Fruit fly (Drosophila melanogaster) whole organism, embryonic: ENCODE measurements around the gene msn.

Experiments used
- Asciz ChIP-seq: fragments of 200-800 bp; sonication (Bioruptor generic); optimal IDR thresholded peaks from 2 replicates; lab custom pipeline; 2017; ENCODE audit warnings: missing biosample characterization, mild to moderate bottlenecking, missing genetic modification characterization, missing genetic modification reagents
- Awh ChIP-seq: fragments of 200-800 bp; sonication (Bioruptor generic); IDR thresholded peaks from 2 replicates; pipeline ENCODE4, ENCODE4 v1.3.6; 2022; ENCODE audit warnings: missing biosample characterization, missing genetic modification characterization
- CG10654 ChIP-seq: fragments of 200-800 bp; sonication (Bioruptor generic); optimal IDR thresholded peaks from 2 replicates; lab custom pipeline; 2016; ENCODE audit warnings: missing biosample characterization, missing genetic modification characterization
- CG11093 ChIP-seq: fragments of 200-800 bp; sonication (Bioruptor generic); IDR thresholded peaks from 3 replicates; pipeline ENCODE4 v1.3.6; 2022; ENCODE audit warnings: missing biosample characterization, missing genetic modification characterization
- CG14965 ChIP-seq: fragments of 200-800 bp; sonication (Bioruptor generic); optimal IDR thresholded peaks from 2 replicates; lab custom pipeline; 2016; ENCODE audit warnings: missing biosample characterization, missing genetic modification characterization, borderline replicate concordance
- CG17361 ChIP-seq: fragments of 200-800 bp; sonication (Bioruptor generic); IDR thresholded peaks from 3 replicates; pipeline ENCODE4 v1.3.6; 2022; ENCODE audit warnings: missing biosample characterization, missing genetic modification characterization
- CG17912 ChIP-seq: fragments of 200-800 bp; sonication (Bioruptor generic); optimal IDR thresholded peaks from 2 replicates; lab custom pipeline; 2018; ENCODE audit warnings: missing biosample characterization, mild to moderate bottlenecking, missing genetic modification characterization
- CG2199 ChIP-seq: fragments of 200-800 bp; sonication (Bioruptor generic); IDR thresholded peaks from 3 replicates; pipeline ENCODE4 v1.3.6; 2022; ENCODE audit warnings: missing biosample characterization, missing genetic modification characterization
- CG32532 ChIP-seq: fragments of 200-800 bp; sonication (Bioruptor generic); IDR thresholded peaks from 2 replicates; pipeline ENCODE4 v1.3.6; 2022; ENCODE audit warnings: missing biosample characterization, missing genetic modification characterization
- CG32772 ChIP-seq: fragments of 200-800 bp; sonication (Bioruptor generic); IDR thresholded peaks from 2 replicates; pipeline ENCODE4 v1.3.6; 2022; ENCODE audit warnings: missing biosample characterization, missing genetic modification characterization
- CG33557 ChIP-seq: fragments of 200-800 bp; sonication (Bioruptor generic); optimal IDR thresholded peaks from 2 replicates; lab custom pipeline; 2019; ENCODE audit warnings: missing biosample characterization, mild to moderate bottlenecking, missing genetic modification characterization, moderate library complexity
- CG3726 ChIP-seq: fragments of 200-800 bp; sonication (Bioruptor generic); IDR thresholded peaks from 3 replicates; pipeline ENCODE4, ENCODE4 v1.3.6; 2022; ENCODE audit warnings: missing biosample characterization, missing genetic modification characterization
- CG4328 ChIP-seq: fragments of 200-800 bp; sonication (Bioruptor generic); optimal IDR thresholded peaks from 3 replicates; lab custom pipeline; 2017; ENCODE audit warnings: missing biosample characterization, missing genetic modification reagents, missing genetic modification characterization
- CG4707 ChIP-seq: fragments of 200-800 bp; sonication (Bioruptor generic); optimal IDR thresholded peaks from 2 replicates; lab custom pipeline; 2018; ENCODE audit warnings: missing biosample characterization, mild to moderate bottlenecking, missing genetic modification characterization, moderate library complexity
- CG6254 ChIP-seq: fragments of 200-800 bp; sonication (Bioruptor generic); optimal IDR thresholded peaks from 3 replicates; lab custom pipeline; 2017; ENCODE audit warnings: mild to moderate bottlenecking, missing biosample characterization, missing genetic modification reagents, missing genetic modification characterization
- CG8924 ChIP-seq: fragments of 200-800 bp; optimal IDR thresholded peaks from 3 replicates; lab custom pipeline; 2019; ENCODE audit warnings: missing biosample characterization, mild to moderate bottlenecking, missing genetic modification characterization, moderate library complexity
- GATAe ChIP-seq: fragments of 200-800 bp; sonication (Bioruptor generic); conservative IDR thresholded peaks from 2 replicates; pipeline ENCODE4 v1.3.6; 2022; ENCODE audit warnings: missing biosample characterization, missing genetic modification characterization
- Gug ChIP-seq: fragments of 200-800 bp; sonication (Bioruptor generic); IDR thresholded peaks from 4 replicates; pipeline ENCODE4 v1.3.6; 2022; ENCODE audit warnings: missing biosample characterization, missing genetic modification characterization
- H15 ChIP-seq: fragments of 200-800 bp; sonication (Bioruptor generic); IDR thresholded peaks from 3 replicates; pipeline ENCODE4 v1.3.6; 2022; ENCODE audit warnings: missing biosample characterization, missing genetic modification characterization
- HmgZ ChIP-seq: fragments of 200-800 bp; sonication (Bioruptor generic); optimal IDR thresholded peaks from 2 replicates; lab custom pipeline; 2018; ENCODE audit warnings: missing biosample characterization, mild to moderate bottlenecking, missing genetic modification characterization
- Hmx ChIP-seq: fragments of 200-800 bp; sonication (Bioruptor generic); optimal IDR thresholded peaks from 2 replicates; lab custom pipeline; 2016; ENCODE audit warnings: missing biosample characterization, missing genetic modification characterization
- MTF-1 ChIP-seq: fragments of 200-800 bp; sonication (Bioruptor generic); optimal IDR thresholded peaks from 2 replicates; lab custom pipeline; 2018; ENCODE audit warnings: missing biosample characterization, mild to moderate bottlenecking, missing genetic modification characterization, borderline replicate concordance
- Max ChIP-seq: fragments of 200-800 bp; sonication (Bioruptor generic); optimal IDR thresholded peaks from 2 replicates; lab custom pipeline; 2016; ENCODE audit warnings: missing biosample characterization, mild to moderate bottlenecking, missing genetic modification characterization
- Med ChIP-seq: fragments of 200-800 bp; sonication (Bioruptor generic); peaks from one replicate; lab custom pipeline; 2016; ENCODE audit warnings: missing biosample characterization, missing genetic modification characterization, mild to moderate bottlenecking, inconsistent platforms, moderate library complexity
- Myb ChIP-seq: fragments of 200-800 bp; sonication (Bioruptor generic); optimal IDR thresholded peaks from 2 replicates; lab custom pipeline; 2016; ENCODE audit warnings: missing biosample characterization, missing genetic modification characterization
- Oli ChIP-seq: fragments of 200-800 bp; sonication (Bioruptor generic); optimal IDR thresholded peaks from 2 replicates; lab custom pipeline; 2018; ENCODE audit warnings: missing biosample characterization, mild to moderate bottlenecking, missing genetic modification characterization, moderate library complexity
- Rfx ChIP-seq: fragments of 200-800 bp; sonication (Bioruptor generic); IDR thresholded peaks from 2 replicates; pipeline ENCODE4 v1.3.6; 2022; ENCODE audit warnings: missing biosample characterization, missing genetic modification characterization
- Scr ChIP-seq: fragments of 200-800 bp; sonication (Bioruptor generic); IDR thresholded peaks from 2 replicates; pipeline ENCODE4 v1.3.6; 2022; ENCODE audit warnings: missing biosample characterization, missing genetic modification characterization; ENCODE audit not compliant: partially characterized antibody
- Spps ChIP-seq: fragments of 200-800 bp; sonication (Bioruptor generic); optimal IDR thresholded peaks from 2 replicates; lab custom pipeline; 2018; ENCODE audit warnings: missing biosample characterization, mild to moderate bottlenecking, missing genetic modification characterization
- Sry-δ ChIP-seq: fragments of 200-800 bp; sonication (Bioruptor generic); optimal IDR thresholded peaks from 2 replicates; lab custom pipeline; 2016; ENCODE audit warnings: missing biosample characterization, missing genetic modification characterization
- Tbp ChIP-seq: fragments of >200 bp; optimal IDR thresholded peaks from 2 replicates; lab custom pipeline; 2018; ENCODE audit warnings: missing biosample characterization, missing genetic modification characterization
- Trl ChIP-seq, 3 experiments: fragments of >200 bp in 2 of 3; fragments of 200-800 bp in 1 of 3; sonication (Bioruptor generic) in 1 of 3; optimal IDR thresholded peaks; 2 replicates in 1 of 3; 3 replicates in 2 of 3; lab custom pipeline; 2016 to 2017; ENCODE audit warnings: missing biosample characterization in 1 of 3, missing genetic modification characterization in 1 of 3
- caup ChIP-seq: fragments of 200-800 bp; sonication (Bioruptor generic); optimal IDR thresholded peaks from 3 replicates; lab custom pipeline; 2017; ENCODE audit warnings: missing biosample characterization, mild to moderate bottlenecking, missing genetic modification characterization, moderate library complexity; ENCODE audit not compliant: severe bottlenecking
- fd64A ChIP-seq: fragments of 200-800 bp; sonication (Bioruptor generic); optimal IDR thresholded peaks from 3 replicates; lab custom pipeline; 2018; ENCODE audit warnings: missing biosample characterization, mild to moderate bottlenecking, missing genetic modification characterization
- gsb ChIP-seq: fragments of 200-800 bp; sonication (Bioruptor generic); IDR thresholded peaks from 2 replicates; pipeline ENCODE4 v1.3.6; 2022; ENCODE audit warnings: missing biosample characterization, missing genetic modification characterization
- insv ChIP-seq, 2 experiments: fragments of 200-800 bp; sonication (Bioruptor generic); optimal IDR thresholded peaks; 3 replicates each; lab custom pipeline; 2016 to 2018; ENCODE audit warnings: missing biosample characterization in 2 of 2, missing genetic modification characterization in 2 of 2
- jumu ChIP-seq: fragments of 200-800 bp; sonication (Bioruptor generic); optimal IDR thresholded peaks from 3 replicates; lab custom pipeline; 2016; ENCODE audit warnings: missing biosample characterization, missing genetic modification characterization
- kay ChIP-seq: fragments of 200-800 bp; sonication (Bioruptor generic); optimal IDR thresholded peaks from 2 replicates; lab custom pipeline; 2016; ENCODE audit warnings: missing biosample characterization, missing genetic modification characterization
- ken ChIP-seq: fragments of 200-800 bp; sonication (Bioruptor generic); IDR thresholded peaks from 3 replicates; pipeline ENCODE4 v1.3.6; 2022; ENCODE audit warnings: missing biosample characterization, missing genetic modification characterization
- luna ChIP-seq: fragments of 200-800 bp; sonication (Bioruptor generic); optimal IDR thresholded peaks from 2 replicates; lab custom pipeline; 2016; ENCODE audit warnings: missing biosample characterization, missing genetic modification characterization
- nmo ChIP-seq: fragments of 200-800 bp; sonication (Bioruptor generic); optimal IDR thresholded peaks from 2 replicates; lab custom pipeline; 2018; ENCODE audit warnings: missing biosample characterization, mild to moderate bottlenecking, missing genetic modification characterization, moderate library complexity
- p53 ChIP-seq: fragments of 200-800 bp; sonication (Bioruptor generic); optimal IDR thresholded peaks from 2 replicates; lab custom pipeline; 2016; ENCODE audit warnings: missing biosample characterization, missing genetic modification characterization
- phol ChIP-seq: fragments of 200-800 bp; sonication (Bioruptor generic); optimal IDR thresholded peaks from 3 replicates; lab custom pipeline; 2018; ENCODE audit warnings: missing biosample characterization, mild to moderate bottlenecking, missing genetic modification characterization, moderate library complexity
- pros ChIP-seq: fragments of 200-800 bp; sonication (Bioruptor generic); optimal IDR thresholded peaks from 3 replicates; lab custom pipeline; 2019; ENCODE audit warnings: missing biosample characterization, mild to moderate bottlenecking, missing genetic modification characterization, moderate library complexity
- sc ChIP-seq, 3 experiments: fragments of >200 bp in 2 of 3; fragments of 200-800 bp in 1 of 3; sonication (Bioruptor generic) in 1 of 3; optimal IDR thresholded peaks; 2 replicates in 2 of 3; 3 replicates in 1 of 3; lab custom pipeline; 2017; ENCODE audit warnings: mild to moderate bottlenecking in 1 of 3, missing biosample characterization in 1 of 3, missing genetic modification characterization in 1 of 3, missing genetic modification reagents in 1 of 3
- scrt ChIP-seq: fragments of 200-800 bp; sonication (Bioruptor generic); optimal IDR thresholded peaks from 2 replicates; lab custom pipeline; 2018; ENCODE audit warnings: missing biosample characterization, mild to moderate bottlenecking, missing genetic modification characterization, moderate library complexity
- seq ChIP-seq: fragments of 200-800 bp; sonication (Bioruptor generic); IDR thresholded peaks from 2 replicates; pipeline ENCODE4 v1.3.6; 2022; ENCODE audit warnings: missing biosample characterization, missing genetic modification characterization
- usp ChIP-seq: fragments of >200 bp; optimal IDR thresholded peaks from 2 replicates; lab custom pipeline; 2017; ENCODE audit warnings: missing biosample characterization, missing genetic modification characterization
- zf30C ChIP-seq: fragments of 200-800 bp; sonication (Bioruptor generic); optimal IDR thresholded peaks from 3 replicates; lab custom pipeline; 2018; ENCODE audit warnings: missing biosample characterization, mild to moderate bottlenecking, missing genetic modification characterization

msn gene

DNA sequence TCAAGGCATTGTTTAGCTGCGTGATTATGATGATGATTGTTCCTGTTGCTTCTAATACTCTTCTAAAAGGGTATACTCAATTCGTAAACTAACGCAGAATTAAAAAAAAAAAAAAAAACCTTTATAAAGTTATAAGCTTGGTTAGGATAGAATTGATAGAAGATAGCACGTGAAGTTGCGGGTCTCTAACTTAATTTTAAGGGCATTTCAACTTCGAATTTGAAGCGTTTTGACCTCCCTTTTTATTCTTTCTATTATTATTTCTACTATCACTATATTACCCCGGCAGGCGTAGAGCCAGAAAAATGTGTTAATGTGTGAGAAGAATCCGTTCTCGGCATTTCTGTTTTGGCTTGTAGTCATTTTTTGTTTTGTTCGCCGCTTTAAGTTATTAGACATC, 7.6 kb downstream of the msn start:
- TF ChIP-seq CG10654 (GFP tag; lab: Kevin White, UChicago): peak; percentile 27
- no peak for TF ChIP-seq sc (optimal IDR thresholded peaks at IDR 0.05; lab: Kevin White, UChicago)
- TF ChIP-seq sc (GFP tag; optimal IDR thresholded peaks at IDR 0.05; lab: Kevin White, UChicago): peak; percentile 54
- no peak for TF ChIP-seq HmgZ
- TF ChIP-seq CG33557 (GFP tag; lab: Kevin White, UChicago): peak; percentile 65
- no peak for TF ChIP-seq Awh (GFP tag; lab: Robert Waterston, UW)
- TF ChIP-seq CG4707 (GFP tag; lab: Kevin White, UChicago): peak; percentile 35
- peak; percentile 77 for TF ChIP-seq phol
- peak; percentile 66 for TF ChIP-seq CG8924 (tag; lab: Kevin White, UChicago)
- TF ChIP-seq insv (GFP tag; optimal IDR thresholded peaks at IDR 0.05; lab: Kevin White, UChicago): no peak
- no peak for TF ChIP-seq Tbp (GFP tag; lab: Kevin White, UChicago)
- TF ChIP-seq Rfx (GFP tag; lab: Robert Waterston, UW): peak; percentile 63; the same call in 1 of the 2 replicates
- TF ChIP-seq CG17912 (GFP tag; lab: Kevin White, UChicago): no peak
- TF ChIP-seq CG2199 (GFP tag; lab: Robert Waterston, UW): 0 out of 3 replicates have a peak, but pooled peaks have one; percentile 50
- TF ChIP-seq CG4328 (GFP tag; lab: Kevin White, UChicago): no peak
- peak; percentile 67 for TF ChIP-seq Oli (tag; lab: Kevin White, UChicago)
- TF ChIP-seq Hmx (GFP tag; lab: Kevin White, UChicago): no peak
- TF ChIP-seq zf30C (GFP tag; lab: Kevin White, UChicago): no peak
- peak; percentile 79 for TF ChIP-seq nmo (GFP tag; lab: Kevin White, UChicago)
- no peak for TF ChIP-seq fd64A (GFP tag; lab: Kevin White, UChicago)
- TF ChIP-seq p53: no peak
- TF ChIP-seq GATAe: no peak
- peak; percentile 8; the same call in 1 of the 3 replicates for TF ChIP-seq ken (GFP tag; lab: Robert Waterston, UW)
- peak; percentile 60 for TF ChIP-seq Spps (tag; lab: Kevin White, UChicago)
- TF ChIP-seq Trl (optimal IDR thresholded peaks at IDR 0.05; lab: Kevin White, UChicago): no peak
- TF ChIP-seq Trl (GFP tag; optimal IDR thresholded peaks at IDR 0.05; lab: Kevin White, UChicago): peak; percentile 14
- peak; percentile 61 for TF ChIP-seq Asciz (GFP tag; lab: Kevin White, UChicago)
- TF ChIP-seq CG32772 (GFP tag; lab: Robert Waterston, UW): peak; percentile 46; the same call in 1 of the 2 replicates
- TF ChIP-seq Scr (GFP tag; lab: Robert Waterston, UW): no peak
- peak; percentile 40; the same call in 2 of the 4 replicates for TF ChIP-seq Gug (GFP tag; lab: Robert Waterston, UW)
- peak; percentile 20; the same call in 1 of the 2 replicates for TF ChIP-seq gsb (GFP tag; lab: Robert Waterston, UW)
- no peak for TF ChIP-seq CG14965 (GFP tag; lab: Kevin White, UChicago)
- TF ChIP-seq caup: peak; percentile 46
- TF ChIP-seq kay (GFP tag; lab: Kevin White, UChicago): no peak
- peak; percentile 59; the same call in 2 of the 3 replicates for TF ChIP-seq CG11093 (GFP tag; lab: Robert Waterston, UW)
- TF ChIP-seq CG32532 (GFP tag; lab: Robert Waterston, UW): peak; percentile 72
- TF ChIP-seq CG3726 (GFP tag; lab: Robert Waterston, UW): no peak
- no peak for TF ChIP-seq seq (GFP tag; lab: Robert Waterston, UW)
- TF ChIP-seq Med (GFP tag; lab: Kevin White, UChicago): peak; percentile 92
- peak; percentile 47; the same call in 1 of the 3 replicates for TF ChIP-seq H15 (GFP tag; lab: Robert Waterston, UW)
- no peak for TF ChIP-seq MTF-1 (GFP tag; lab: Kevin White, UChicago)
- peak; percentile 25 for TF ChIP-seq Myb (GFP tag; lab: Kevin White, UChicago)
- TF ChIP-seq Max (GFP tag; lab: Kevin White, UChicago): peak; percentile 53
- TF ChIP-seq luna (GFP tag; lab: Kevin White, UChicago): no peak
- TF ChIP-seq Sry-δ: peak; percentile 12
- TF ChIP-seq scrt: peak; percentile 45
- peak; percentile 74 for TF ChIP-seq CG17361
- TF ChIP-seq CG6254: peak; percentile 57
- no peak for TF ChIP-seq pros
- TF ChIP-seq usp: no peak
- TF ChIP-seq jumu (GFP tag; lab: Kevin White, UChicago): no peak
